Worm (Caenorhabditis elegans): ENCODE data around the gene srbc-19.

srbc-19 gene

DNA sequence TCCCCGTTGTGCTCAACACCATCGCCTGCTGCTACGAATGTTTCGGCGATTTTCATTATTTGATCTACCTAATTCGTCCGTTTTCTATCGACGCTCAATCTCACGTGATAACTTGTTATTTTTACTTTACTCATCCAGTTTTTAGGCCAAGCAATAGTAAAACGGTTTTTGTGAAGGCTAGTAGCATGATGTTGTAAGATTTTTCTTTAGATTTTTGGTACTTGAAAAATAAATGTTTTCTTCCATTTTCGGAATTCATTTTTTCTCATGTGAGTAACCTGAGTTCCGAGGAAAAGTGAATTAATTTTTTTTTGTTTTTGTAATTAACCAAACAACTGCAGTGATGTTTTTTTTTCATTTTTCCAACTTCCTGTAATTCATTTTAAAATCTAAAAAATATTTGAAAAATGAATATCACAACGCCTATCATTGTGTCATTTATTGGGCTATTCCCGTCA lies 10.8 kb upstream of the srbc-19 start, which contains the start of gene srbc-17:
TSS of gene srbc-17 (plus strand) at position 408 of the 458 bp plus-strand sequence.
- TF ChIP-seq sox-4 (tag; optimal IDR thresholded peaks at IDR 0.05) (no peak), ama-1 (optimal IDR thresholded peaks at IDR 0.05) (no peak)

DNA sequence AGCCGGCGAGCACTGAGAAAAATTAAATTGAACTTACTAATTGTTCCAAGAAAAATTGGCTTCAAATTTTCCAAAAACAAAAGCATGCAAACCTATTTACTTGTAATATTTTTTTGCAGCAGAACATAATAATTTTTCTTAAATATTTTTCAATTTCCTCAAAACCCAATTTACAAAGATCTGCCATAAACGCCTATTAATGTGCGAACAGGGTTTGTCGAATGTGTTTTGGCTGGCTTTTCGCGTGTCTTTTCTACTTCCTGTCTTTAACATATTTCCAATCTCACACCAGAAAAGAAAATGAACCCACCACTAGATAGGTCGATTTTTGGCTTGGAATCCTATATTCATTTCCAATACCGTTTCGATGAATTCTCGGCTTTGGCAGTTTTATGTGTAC lies 8.7 kb upstream of the srbc-19 start, which contains the start of gene C45H4.18:
TSS of gene C45H4.18 (plus strand) at position 301 of the 400 bp plus-strand sequence.
- TF ChIP-seq hlh-30 (tag; optimal IDR thresholded peaks at IDR 0.05; ENCODE audit: insufficient read depth) (no peak), ama-1 (optimal IDR thresholded peaks at IDR 0.05) (no peak), pag-3 (tag; optimal IDR thresholded peaks at IDR 0.05; ENCODE audit: borderline replicate concordance) (no peak), ceh-48 (tag; optimal IDR thresholded peaks at IDR 0.05) (no peak), ceh-14 (tag; optimal IDR thresholded peaks at IDR 0.05) (no peak), ref-2 (tag; optimal IDR thresholded peaks at IDR 0.05) (no peak), pax-1 (tag; optimal IDR thresholded peaks at IDR 0.05) (no peak), ceh-30 (tag; optimal IDR thresholded peaks at IDR 0.05) (no peak), hlh-6 (tag; optimal IDR thresholded peaks at IDR 0.05) (no peak), F13H6.1 (tag; optimal IDR thresholded peaks at IDR 0.05) (no peak), ceh-31 (tag; optimal IDR thresholded peaks at IDR 0.05) (no peak), ceh-34 (tag; optimal IDR thresholded peaks at IDR 0.05) (no peak), madf-2 (tag; optimal IDR thresholded peaks at IDR 0.05) (no peak)

DNA sequence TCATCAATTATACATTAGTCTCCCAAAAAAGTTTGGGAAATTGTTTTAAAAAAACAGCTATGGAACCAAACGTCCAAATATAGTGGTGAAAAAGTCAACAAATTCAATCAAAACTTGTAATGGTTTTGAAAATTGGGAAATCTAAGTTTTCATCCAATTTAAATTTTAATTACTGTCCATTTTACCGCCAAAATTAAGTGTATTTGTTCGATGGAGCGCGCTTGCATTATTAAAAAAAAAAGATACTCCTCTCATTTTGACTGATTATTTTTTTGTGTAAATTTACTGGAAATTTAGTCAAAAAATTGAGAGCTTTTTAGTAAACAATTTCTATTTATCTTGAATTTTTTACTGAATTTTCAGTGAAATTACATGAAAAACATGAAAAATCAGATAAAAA lies 7.9 kb upstream of the srbc-19 start:
- no peak for TF ChIP-seq T23F11.4 (GFP tag; optimal IDR thresholded peaks at IDR 0.05)
- TF ChIP-seq ceh-14 (tag; optimal IDR thresholded peaks at IDR 0.05) = no peak
- TF ChIP-seq che-1 (tag; optimal IDR thresholded peaks at IDR 0.05) = no peak
- no peak for TF ChIP-seq F13H6.1 (tag; optimal IDR thresholded peaks at IDR 0.05)
- TF ChIP-seq zip-5 (tag; optimal IDR thresholded peaks at IDR 0.05) = no peak
- no peak for TF ChIP-seq unc-86 (tag; optimal IDR thresholded peaks at IDR 0.05)
- TF ChIP-seq Y22D7AL.16 (tag; optimal IDR thresholded peaks at IDR 0.05) = no peak
- TF ChIP-seq madf-2 (tag; optimal IDR thresholded peaks at IDR 0.05) = no peak
- no peak for TF ChIP-seq hlh-8 (tag; optimal IDR thresholded peaks at IDR 0.05)
- TF ChIP-seq ets-4 (tag; optimal IDR thresholded peaks at IDR 0.05) = no peak
- TF ChIP-seq pat-9 (tag; optimal IDR thresholded peaks at IDR 0.05) = no peak
- TF ChIP-seq hlh-30 (tag; optimal IDR thresholded peaks at IDR 0.05; ENCODE audit: insufficient read depth) = no peak
- no peak for TF ChIP-seq sox-2 (GFP tag; IDR thresholded peaks at IDR 0.05)
- TF ChIP-seq hlh-13 (GFP tag; optimal IDR thresholded peaks at IDR 0.05) = no peak
- TF ChIP-seq C08G9.2 (tag; optimal IDR thresholded peaks at IDR 0.05) = no peak
- no peak for TF ChIP-seq rnt-1 (tag; optimal IDR thresholded peaks at IDR 0.05)
- TF ChIP-seq fax-1 (tag; optimal IDR thresholded peaks at IDR 0.05) = no peak
- TF ChIP-seq pha-2 (tag; optimal IDR thresholded peaks at IDR 0.05) = no peak
- TF ChIP-seq unc-3 (GFP tag; conservative IDR thresholded peaks at IDR 0.05) = no peak
- TF ChIP-seq unc-3 (tag; optimal IDR thresholded peaks at IDR 0.05) = no peak
- no peak for TF ChIP-seq elt-4 (tag; optimal IDR thresholded peaks at IDR 0.05)

DNA sequence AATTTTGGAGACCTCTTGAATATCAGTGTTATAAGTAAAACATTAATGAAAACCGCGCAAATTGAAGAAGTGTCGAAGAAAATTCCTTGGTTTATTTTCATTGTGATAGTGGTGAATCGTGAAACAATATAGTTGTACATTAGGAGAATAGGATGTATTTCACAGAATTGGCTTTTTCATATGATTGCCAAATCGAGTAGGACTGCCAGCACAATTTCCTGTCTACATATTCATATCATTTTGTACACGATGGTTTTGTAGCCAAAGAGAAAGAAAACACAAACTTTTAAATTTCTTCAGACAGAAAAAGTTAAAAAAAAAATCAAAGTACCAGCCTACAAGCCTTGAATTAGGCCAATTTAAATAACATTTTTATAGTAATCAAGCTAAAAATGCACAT lies 2.8 kb downstream of the srbc-19 start, which contains the start of gene str-255:
TSS of gene str-255 (minus strand) at position 101 of the 400 bp plus-strand sequence.
- TF ChIP-seq dmd-4 (tag; optimal IDR thresholded peaks at IDR 0.05; ENCODE audit: borderline replicate concordance) (no peak), mec-3 (tag; optimal IDR thresholded peaks at IDR 0.05; ENCODE audit: borderline replicate concordance) (no peak), K02D7.2 (tag; optimal IDR thresholded peaks at IDR 0.05) (no peak), hlh-6 (tag; optimal IDR thresholded peaks at IDR 0.05) (no peak), K09A11.1 (tag; optimal IDR thresholded peaks at IDR 0.05; ENCODE audit: insufficient read depth) (no peak), C08G9.2 (tag; optimal IDR thresholded peaks at IDR 0.05) (no peak), ahr-1 (tag; optimal IDR thresholded peaks at IDR 0.05) (no peak), npax-4 (tag; optimal IDR thresholded peaks at IDR 0.05) (no peak), odd-2 (tag; optimal IDR thresholded peaks at IDR 0.05) (no peak), hlh-15 (tag; optimal IDR thresholded peaks at IDR 0.05) (no peak), syd-9 (tag; optimal IDR thresholded peaks at IDR 0.05) (no peak)
